Fruit fly (Drosophila melanogaster): ENCODE results near the gene CG9692.

dm6 chr3L:16741660-16742059 lies 36.9 kb downstream of the CG9692 start:
- TF ChIP-seq CG8478 (optimal IDR thresholded peaks at IDR 0.05) (no peak), CTCF (optimal IDR thresholded peaks at IDR 0.05) (no peak)

All from S2 (cell line).